Worm (Caenorhabditis elegans) whole organism, late embryonic: ENCODE data around the gene M163.5.

Source experiments
- Y22D7AL.16 ChIP-seq: sonication (generic microtip); optimal IDR thresholded peaks from 2 replicates; lab custom pipeline; 2016; ENCODE audit warnings: missing genetic modification characterization, missing compliant biosample characterization
- ama-1 ChIP-seq: fragments of 150-350 bp; optimal IDR thresholded peaks from 2 replicates; lab custom pipeline; 2014
- ceh-19 ChIP-seq: fragments of 200-800 bp; sonication (Bioruptor generic); optimal IDR thresholded peaks from 2 replicates; lab custom pipeline; 2018; ENCODE audit warnings: mild to moderate bottlenecking, missing genetic modification characterization, missing compliant biosample characterization
- ceh-31 ChIP-seq: sonication (generic microtip); optimal IDR thresholded peaks from 2 replicates; lab custom pipeline; 2016; ENCODE audit warnings: missing genetic modification characterization, missing compliant biosample characterization
- ceh-48 ChIP-seq: sonication (generic microtip); optimal IDR thresholded peaks from 2 replicates; lab custom pipeline; 2016; ENCODE audit warnings: missing genetic modification characterization, inconsistent platforms, missing compliant biosample characterization
- elt-4 ChIP-seq: sonication (generic microtip); optimal IDR thresholded peaks from 2 replicates; lab custom pipeline; 2016; ENCODE audit warnings: missing genetic modification characterization, missing compliant biosample characterization
- madf-2 ChIP-seq: sonication (generic microtip); optimal IDR thresholded peaks from 2 replicates; lab custom pipeline; 2017; ENCODE audit warnings: missing genetic modification characterization, missing compliant biosample characterization
- nhr-11 ChIP-seq: fragments of 150-350 bp; optimal IDR thresholded peaks from 2 replicates; lab custom pipeline; 2014; ENCODE audit warnings: missing biosample characterization, missing genetic modification characterization
- pqm-1 ChIP-seq: sonication (generic microtip); optimal IDR thresholded peaks from 2 replicates; lab custom pipeline; 2016; ENCODE audit warnings: missing genetic modification characterization, missing compliant biosample characterization
- rnt-1 ChIP-seq: sonication (generic microtip); optimal IDR thresholded peaks from 2 replicates; lab custom pipeline; 2016; ENCODE audit warnings: missing genetic modification characterization, missing compliant biosample characterization
- zip-5 ChIP-seq: sonication (generic microtip); optimal IDR thresholded peaks from 2 replicates; lab custom pipeline; 2016; ENCODE audit warnings: missing genetic modification characterization, missing compliant biosample characterization

ce11 chrX:14492441-14492840, 18.6 kb downstream of the M163.5 start:
- TF ChIP-seq ceh-48 (no peak), nhr-11 (tag; lab: Kevin White, UChicago) (no peak), zip-5 (tag; lab: Kevin White, UChicago) (no peak), rnt-1 (no peak), madf-2 (tag; lab: Kevin White, UChicago) (no peak), pqm-1 (tag; lab: Kevin White, UChicago) (no peak), ama-1 (lab: Kevin White, UChicago) (no peak), Y22D7AL.16 (tag; lab: Kevin White, UChicago) (no peak), elt-4 (no peak), ceh-31 (no peak), ceh-19 (no peak)
